Worm (Caenorhabditis elegans) whole organism, early embryonic: ENCODE measurements around the gene lgc-55.

Source experiments
- ama-1 ChIP-seq: fragments of 150-350 bp; optimal IDR thresholded peaks from 2 replicates; lab custom pipeline; 2014
- ceh-36 ChIP-seq: sonication (generic microtip); optimal IDR thresholded peaks from 2 replicates; lab custom pipeline; 2016; ENCODE audit warnings: missing genetic modification characterization, inconsistent platforms, missing compliant biosample characterization
- ets-7 ChIP-seq: sonication (generic microtip); optimal IDR thresholded peaks from 2 replicates; lab custom pipeline; 2016; ENCODE audit warnings: missing genotype, missing genetic modification characterization, missing compliant biosample characterization
- hnd-1 ChIP-seq: sonication (generic microtip); optimal IDR thresholded peaks from 2 replicates; lab custom pipeline; 2016; ENCODE audit warnings: missing genetic modification characterization, missing compliant biosample characterization
- pes-1 ChIP-seq: fragments of 200-800 bp; sonication (Bioruptor generic); IDR thresholded peaks from 2 replicates; pipeline ENCODE4 v1.3.6; 2022; ENCODE audit warnings: missing genetic modification reagents, missing genetic modification characterization, missing compliant biosample characterization
- scrt-1 ChIP-seq: fragments of 200-800 bp; sonication (Bioruptor generic); IDR thresholded peaks from 2 replicates; pipeline ENCODE4 v1.3.6; 2022; ENCODE audit warnings: missing genetic modification characterization, missing compliant biosample characterization

- no peak for TF ChIP-seq ets-7
- no peak for TF ChIP-seq pes-1
- TF ChIP-seq ceh-36 (tag; lab: Kevin White, UChicago) = no peak
- no peak for TF ChIP-seq ama-1 (lab: Kevin White, UChicago)
- TF ChIP-seq hnd-1 (tag; lab: Kevin White, UChicago) = no peak
- TF ChIP-seq scrt-1 (GFP tag; lab: Robert Waterston, UW) = no peak
These were observed 26.2 kb downstream of the lgc-55 start, which contains the start of gene srh-233 for ce11 chrV:20049065-20049464.
